Fruit fly (Drosophila melanogaster) S2 (cell line): ENCODE measurements around the gene CG11570.

ENCODE experiments used
- CG8478 ChIP-seq: fragments of >200 bp; optimal IDR thresholded peaks from 2 replicates; lab custom pipeline; 2018
- CTCF ChIP-seq, 2 experiments: fragments of >200 bp; optimal IDR thresholded peaks; 2 replicates each; lab custom pipeline; 2018

DNA sequence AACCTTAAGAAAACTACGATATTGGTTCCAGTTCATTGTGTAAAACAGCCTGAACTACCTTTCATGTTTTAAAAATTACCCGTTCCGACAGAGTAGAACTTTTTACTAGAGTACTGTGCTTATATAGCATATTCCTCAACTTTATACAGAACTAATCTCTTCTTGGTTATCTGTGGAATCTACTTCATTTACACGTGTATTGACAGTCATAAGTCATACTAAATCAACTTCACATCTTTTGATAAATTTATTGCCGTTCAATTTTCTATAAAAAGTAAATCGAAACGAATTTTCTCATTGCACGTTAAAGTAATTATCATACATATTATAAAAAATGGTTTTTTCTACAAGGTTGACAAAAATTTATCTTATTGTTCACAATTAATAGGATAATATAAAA lies 16.1 kb upstream of the CG11570 start, which contains the start of gene CG42397:
- TF ChIP-seq CG8478 (no peak), CTCF (optimal IDR thresholded peaks at IDR 0.05; lab: Kevin White, UChicago) (no peak)
